Worm (Caenorhabditis elegans) whole organism, L1 larva: ENCODE measurements around the gene F36H9.2.
"Not testable (repeated sequence)": the region's sequence is repeated elsewhere in the genome, so short reads cannot be mapped to it uniquely, and the experiment has no call there.

Experiments used
- C04F5.9 ChIP-seq: sonication (generic microtip); optimal IDR thresholded peaks from 2 replicates; lab custom pipeline; 2016; ENCODE audit warnings: missing genetic modification characterization, missing compliant biosample characterization
- C16A3.4 ChIP-seq: fragments of 150-350 bp; optimal IDR thresholded peaks from 2 replicates; lab custom pipeline; 2014; ENCODE audit warnings: missing biosample characterization, missing genetic modification characterization
- alr-1 ChIP-seq: fragments of 200-800 bp; sonication (Bioruptor generic); optimal IDR thresholded peaks from 2 replicates; lab custom pipeline; 2018; ENCODE audit warnings: borderline replicate concordance, mild to moderate bottlenecking, missing genetic modification characterization, missing compliant biosample characterization
- ama-1 ChIP-seq: fragments of 150-350 bp; optimal IDR thresholded peaks from 2 replicates; lab custom pipeline; 2014
- ceh-63 ChIP-seq: fragments of 200-800 bp; sonication (Bioruptor generic); optimal IDR thresholded peaks from 2 replicates; lab custom pipeline; 2018; ENCODE audit warnings: mild to moderate bottlenecking, missing genetic modification characterization, missing compliant biosample characterization
- ceh-82 ChIP-seq, 3 experiments: fragments of 150-350 bp in 1 of 3; sonication (generic microtip) in 2 of 3; optimal IDR thresholded peaks; 2 replicates each; lab custom pipeline; 2014 to 2017; ENCODE audit warnings: missing biosample characterization in 3 of 3, missing genetic modification characterization in 3 of 3
- ceh-88 ChIP-seq: fragments of 200-800 bp; sonication (Bioruptor generic); IDR thresholded peaks from 2 replicates; pipeline ENCODE4 v1.3.6; 2022; ENCODE audit warnings: missing genetic modification characterization, missing compliant biosample characterization
- ces-1 ChIP-seq: fragments of 150-350 bp; optimal IDR thresholded peaks from 2 replicates; lab custom pipeline; 2014; ENCODE audit warnings: missing biosample characterization, missing genetic modification reagents, missing genetic modification characterization
- dpl-1 ChIP-seq, 3 experiments: fragments of 150-350 bp in 2 of 3; sonication (generic microtip) in 1 of 3; optimal IDR thresholded peaks; 2 replicates each; lab custom pipeline; 2014 to 2017; ENCODE audit warnings: missing biosample characterization in 3 of 3, missing genetic modification characterization in 3 of 3, missing genetic modification reagents in 3 of 3
- dsc-1 ChIP-seq: sonication (generic microtip); optimal IDR thresholded peaks from 2 replicates; lab custom pipeline; 2016; ENCODE audit warnings: mild to moderate bottlenecking, missing genetic modification characterization, missing compliant biosample characterization
- efl-1 ChIP-seq, 4 experiments: fragments of 150-350 bp; optimal IDR thresholded peaks in 3 of 4; peaks in 1 of 4; 1 replicate in 1 of 4; 2 replicates in 3 of 4; lab custom pipeline; 2014; ENCODE audit warnings: missing biosample characterization in 2 of 4, missing genetic modification characterization in 2 of 4, missing genetic modification reagents in 2 of 4
- efl-3 ChIP-seq: fragments of 200-800 bp; sonication (Bioruptor generic); optimal IDR thresholded peaks from 2 replicates; lab custom pipeline; 2018; ENCODE audit warnings: mild to moderate bottlenecking, missing genetic modification characterization, missing compliant biosample characterization
- elt-2 ChIP-seq: sonication (generic microtip); optimal IDR thresholded peaks from 2 replicates; lab custom pipeline; 2016; ENCODE audit warnings: missing genetic modification characterization, mild to moderate bottlenecking, inconsistent platforms, missing compliant biosample characterization, missing genetic modification reagents
- elt-3 ChIP-seq, 6 experiments: fragments of 150-350 bp in 1 of 6; sonication (generic microtip); optimal IDR thresholded peaks; 2 replicates each; lab custom pipeline; 2017 to 2018; ENCODE audit warnings: missing biosample characterization in 6 of 6, missing genetic modification characterization in 6 of 6, inconsistent platforms in 1 of 6
- fkh-4 ChIP-seq: sonication (generic microtip); optimal IDR thresholded peaks from 2 replicates; lab custom pipeline; 2016; ENCODE audit warnings: missing compliant biosample characterization, missing genetic modification characterization, borderline replicate concordance
- fos-1 ChIP-seq: fragments of 150-350 bp; optimal IDR thresholded peaks from 2 replicates; lab custom pipeline; 2014; ENCODE audit warnings: missing biosample characterization, missing genetic modification characterization
- grh-1 ChIP-seq: fragments of 200-800 bp; sonication (Bioruptor generic); IDR thresholded peaks from 2 replicates; pipeline ENCODE4 v1.3.6; 2022; ENCODE audit warnings: missing genetic modification reagents, missing genetic modification characterization, missing compliant biosample characterization
- hlh-4 ChIP-seq: sonication (generic microtip); optimal IDR thresholded peaks from 2 replicates; lab custom pipeline; 2016; ENCODE audit warnings: mild to moderate bottlenecking, missing genetic modification characterization, missing compliant biosample characterization
- jun-1 ChIP-seq: fragments of 150-350 bp; optimal IDR thresholded peaks from 2 replicates; lab custom pipeline; 2014; ENCODE audit warnings: missing biosample characterization, missing genetic modification reagents, missing genetic modification characterization
- lin-14 ChIP-seq: fragments of 200-800 bp; sonication (Bioruptor generic); optimal IDR thresholded peaks from 2 replicates; lab custom pipeline; 2018; ENCODE audit warnings: mild to moderate bottlenecking, missing genetic modification characterization, moderate library complexity, missing compliant biosample characterization
- lin-35 ChIP-seq, 2 experiments: fragments of 150-350 bp; optimal IDR thresholded peaks; 2 replicates each; lab custom pipeline; 2014; ENCODE audit warnings: missing biosample characterization in 2 of 2, missing genetic modification characterization in 2 of 2, missing genetic modification reagents in 2 of 2
- lin-39 ChIP-seq: fragments of 150-350 bp; optimal IDR thresholded peaks from 2 replicates; lab custom pipeline; 2014; ENCODE audit warnings: missing biosample characterization, missing genetic modification reagents, missing genetic modification characterization
- lir-3 ChIP-seq: sonication (generic microtip); optimal IDR thresholded peaks from 2 replicates; lab custom pipeline; 2016; ENCODE audit warnings: mild to moderate bottlenecking, missing genetic modification characterization, moderate library complexity, missing compliant biosample characterization; ENCODE audit not compliant: poor library complexity
- lsy-2 ChIP-seq, 2 experiments: fragments of 150-350 bp; optimal IDR thresholded peaks; 2 replicates each; lab custom pipeline; 2014; ENCODE audit warnings: missing biosample characterization in 2 of 2, missing genetic modification characterization in 2 of 2
- mdl-1 ChIP-seq, 2 experiments: fragments of 150-350 bp; optimal IDR thresholded peaks; 2 replicates each; lab custom pipeline; 2014 to 2017; ENCODE audit warnings: missing biosample characterization in 2 of 2, missing genetic modification characterization in 2 of 2, inconsistent platforms in 1 of 2
- nhr-11 ChIP-seq: fragments of 150-350 bp; optimal IDR thresholded peaks from 2 replicates; lab custom pipeline; 2014; ENCODE audit warnings: missing biosample characterization, missing genetic modification characterization
- nhr-19 ChIP-seq: fragments of 200-800 bp; sonication (Bioruptor generic); conservative IDR thresholded peaks from 2 replicates; pipeline ENCODE4 v1.3.6; 2022; ENCODE audit warnings: missing genetic modification characterization, missing compliant biosample characterization
- nhr-20 ChIP-seq: sonication (generic microtip); optimal IDR thresholded peaks from 2 replicates; lab custom pipeline; 2016; ENCODE audit warnings: mild to moderate bottlenecking, missing genetic modification characterization, missing compliant biosample characterization
- nhr-28 ChIP-seq: fragments of 150-350 bp; optimal IDR thresholded peaks from 2 replicates; lab custom pipeline; 2014; ENCODE audit warnings: missing biosample characterization, missing genetic modification characterization
- nhr-71 ChIP-seq: sonication (generic microtip); optimal IDR thresholded peaks from 2 replicates; lab custom pipeline; 2016; ENCODE audit warnings: mild to moderate bottlenecking, missing genetic modification characterization, moderate library complexity, missing compliant biosample characterization
- nhr-76 ChIP-seq: sonication (generic microtip); optimal IDR thresholded peaks from 2 replicates; lab custom pipeline; 2017; ENCODE audit warnings: missing biosample characterization, missing genetic modification characterization
- nhr-90 ChIP-seq: sonication (generic microtip); optimal IDR thresholded peaks from 2 replicates; lab custom pipeline; 2016; ENCODE audit warnings: mild to moderate bottlenecking, missing genetic modification characterization, missing compliant biosample characterization; ENCODE audit not compliant: poor library complexity
- pag-3 ChIP-seq: sonication (generic microtip); optimal IDR thresholded peaks from 2 replicates; lab custom pipeline; 2017; ENCODE audit warnings: missing genetic modification characterization, mild to moderate bottlenecking, missing compliant biosample characterization, antibody characterized with exemption, borderline replicate concordance; ENCODE audit not compliant: insufficient read depth
- pqm-1 ChIP-seq: sonication (generic microtip); optimal IDR thresholded peaks from 3 replicates; lab custom pipeline; 2017; ENCODE audit warnings: missing biosample characterization, missing genetic modification characterization
- rnt-1 ChIP-seq: sonication (generic microtip); optimal IDR thresholded peaks from 2 replicates; lab custom pipeline; 2016; ENCODE audit warnings: mild to moderate bottlenecking, missing genetic modification characterization, moderate library complexity, missing compliant biosample characterization
- snu-23 ChIP-seq: sonication (generic microtip); optimal IDR thresholded peaks from 2 replicates; lab custom pipeline; 2016; ENCODE audit warnings: missing genetic modification characterization, missing compliant biosample characterization
- sox-4 ChIP-seq: sonication (generic microtip); optimal IDR thresholded peaks from 2 replicates; lab custom pipeline; 2016; ENCODE audit warnings: missing genetic modification characterization, missing compliant biosample characterization
- tlp-1 ChIP-seq: fragments of 150-350 bp; optimal IDR thresholded peaks from 2 replicates; lab custom pipeline; 2014; ENCODE audit warnings: missing biosample characterization, missing genetic modification characterization
- unc-130 ChIP-seq: fragments of 150-350 bp; optimal IDR thresholded peaks from 2 replicates; lab custom pipeline; 2017; ENCODE audit warnings: missing biosample characterization, missing genetic modification characterization, inconsistent platforms
- unc-30 ChIP-seq: sonication (generic microtip); optimal IDR thresholded peaks from 2 replicates; lab custom pipeline; 2017; ENCODE audit warnings: missing biosample characterization, missing genetic modification characterization
- unc-86 ChIP-seq: sonication (generic microtip); optimal IDR thresholded peaks from 2 replicates; lab custom pipeline; 2016; ENCODE audit warnings: missing genetic modification characterization, missing compliant biosample characterization
- xbp-1 ChIP-seq: sonication (generic microtip); optimal IDR thresholded peaks from 2 replicates; lab custom pipeline; 2016; ENCODE audit warnings: missing genetic modification characterization, missing compliant biosample characterization
- zag-1 ChIP-seq: fragments of 150-350 bp; optimal IDR thresholded peaks from 2 replicates; lab custom pipeline; 2014; ENCODE audit warnings: missing biosample characterization, missing genetic modification characterization
- zip-4 ChIP-seq: fragments of 200-800 bp; sonication (Bioruptor generic); optimal IDR thresholded peaks from 2 replicates; lab custom pipeline; 2018; ENCODE audit warnings: mild to moderate bottlenecking, missing genetic modification characterization, moderate library complexity, missing compliant biosample characterization
- ztf-11 ChIP-seq, 2 experiments: sonication (generic microtip); optimal IDR thresholded peaks; 2 replicates each; lab custom pipeline; 2016 to 2017; ENCODE audit warnings: missing genetic modification characterization in 2 of 2, missing biosample characterization in 1 of 2, missing compliant biosample characterization in 1 of 2

The F36H9.2 gene

ce11 chrV:1814784-1815183 is 26.5 kb downstream of the F36H9.2 start, which contains the start of gene Y46H3A.5:
Gene Y46H3A.5 (minus strand): TSS chrV:1814884.
- not testable (repeated sequence) for TF ChIP-seq hlh-4 (tag; lab: Kevin White, UChicago); ztf-11 (tag; optimal IDR thresholded peaks at IDR 0.05; lab: Kevin White, UChicago); unc-130 (tag; lab: Kevin White, UChicago)

ce11 chrV:1820016-1820415 is 31.8 kb downstream of the F36H9.2 start:
- no peak for TF ChIP-seq lsy-2 (tag; optimal IDR thresholded peaks at IDR 0.05; lab: Kevin White, UChicago)
- no peak for TF ChIP-seq lin-14 (GFP tag; lab: Kevin White, UChicago)
- TF ChIP-seq hlh-4 (tag; lab: Kevin White, UChicago): no peak
- TF ChIP-seq elt-2 (tag; lab: Kevin White, UChicago): no peak
- TF ChIP-seq ceh-88: no peak
- TF ChIP-seq dsc-1 (tag; lab: Kevin White, UChicago): no peak
- no peak for TF ChIP-seq ceh-82 (tag; optimal IDR thresholded peaks at IDR 0.05; lab: Kevin White, UChicago)
- TF ChIP-seq C04F5.9 (tag; lab: Kevin White, UChicago): no peak
- TF ChIP-seq ama-1 (lab: Kevin White, UChicago): no peak
- no peak for TF ChIP-seq xbp-1 (tag; lab: Kevin White, UChicago)
- TF ChIP-seq zip-4 (GFP tag; lab: Kevin White, UChicago): no peak
- no peak for TF ChIP-seq jun-1
- no peak for TF ChIP-seq nhr-90 (tag; lab: Kevin White, UChicago)

ce11 chrV:1820749-1821148 is 32.5 kb downstream of the F36H9.2 start:
- TF ChIP-seq lin-35 (GFP tag; optimal IDR thresholded peaks at IDR 0.05; lab: Kevin White, UChicago): peak in 1 of 2 experiments; percentile 1
- TF ChIP-seq dpl-1 (GFP tag; optimal IDR thresholded peaks at IDR 0.05; lab: Kevin White, UChicago): peak in 1 of 3 experiments; percentile 2
- TF ChIP-seq pqm-1 (tag; lab: Kevin White, UChicago): no peak
- TF ChIP-seq efl-1 (optimal IDR thresholded peaks at IDR 0.05; lab: Kevin White, UChicago): peak in 1 of 2 experiments; percentile 2
- peak; percentile 35 to 94 for TF ChIP-seq efl-1 (GFP tag; optimal IDR thresholded peaks at IDR 0.05 in 1 of 2; lab: Kevin White, UChicago)
- no peak for TF ChIP-seq C16A3.4 (tag; lab: Kevin White, UChicago)

ce11 chrV:1821287-1821686 is 33.0 kb downstream of the F36H9.2 start, which contains the start of the genes gly-7 and mrpl-39:
Gene gly-7 (minus strand): TSS chrV:1821323.
Gene mrpl-39 (plus strand): TSS chrV:1821579.
- TF ChIP-seq lin-35 (GFP tag; optimal IDR thresholded peaks at IDR 0.05; lab: Kevin White, UChicago): peak; percentile 15 to 52
- TF ChIP-seq nhr-90 (tag; lab: Kevin White, UChicago): peak; percentile 2
- peak; percentile 48 for TF ChIP-seq snu-23
- no peak for TF ChIP-seq lir-3
- TF ChIP-seq rnt-1 (tag; lab: Kevin White, UChicago): peak; percentile 53
- TF ChIP-seq ces-1: no peak
- no peak for TF ChIP-seq pag-3 (tag; lab: Kevin White, UChicago)
- no peak for TF ChIP-seq sox-4 (tag; lab: Kevin White, UChicago)
- no peak for TF ChIP-seq fos-1 (tag; lab: Kevin White, UChicago)
- TF ChIP-seq fkh-4: no peak
- TF ChIP-seq unc-30 (tag; lab: Kevin White, UChicago): no peak
- TF ChIP-seq zag-1: no peak
- TF ChIP-seq nhr-71 (tag; lab: Kevin White, UChicago): no peak
- no peak; the same call in 1 of the 2 replicates for TF ChIP-seq nhr-19 (GFP tag; lab: Robert Waterston, UW)
- TF ChIP-seq dsc-1 (tag; lab: Kevin White, UChicago): peak; percentile 21
- no peak for TF ChIP-seq tlp-1 (tag; lab: Kevin White, UChicago)
- TF ChIP-seq nhr-20 (tag; lab: Kevin White, UChicago): peak; percentile 30
- no peak for TF ChIP-seq grh-1 (GFP tag; lab: Robert Waterston, UW)
- no peak for TF ChIP-seq lin-39 (tag; lab: Kevin White, UChicago)
- TF ChIP-seq ceh-63: no peak
- peak; percentile 11 for TF ChIP-seq C16A3.4 (tag; lab: Kevin White, UChicago)
- TF ChIP-seq lin-14 (GFP tag; lab: Kevin White, UChicago): no peak
- no peak for TF ChIP-seq elt-3 (tag; optimal IDR thresholded peaks at IDR 0.05; lab: Kevin White, UChicago)
- no peak for TF ChIP-seq efl-3 (GFP tag; lab: Kevin White, UChicago)
- no peak for TF ChIP-seq alr-1 (tag; lab: Kevin White, UChicago)
- no peak for TF ChIP-seq nhr-76
- TF ChIP-seq nhr-11: no peak
- TF ChIP-seq unc-86 (tag; lab: Kevin White, UChicago): no peak
- no peak for TF ChIP-seq mdl-1 (tag; optimal IDR thresholded peaks at IDR 0.05; lab: Kevin White, UChicago)
- TF ChIP-seq nhr-28 (tag; lab: Kevin White, UChicago): no peak
